Fruit fly (Drosophila melanogaster) whole organism, embryonic: Measurements from ENCODE around the gene SsRbeta.

Experiments
- Abd-B ChIP-seq: fragments of 200-800 bp; sonication (Bioruptor generic); optimal IDR thresholded peaks from 2 replicates; lab custom pipeline; 2018; ENCODE audit warnings: missing biosample characterization, mild to moderate bottlenecking, missing genetic modification characterization, moderate library complexity
- B-H1 ChIP-seq: fragments of 200-800 bp; sonication (Bioruptor generic); IDR thresholded peaks from 3 replicates; pipeline ENCODE4 v1.3.6; 2022; ENCODE audit warnings: missing biosample characterization, missing genetic modification characterization
- CG10274 ChIP-seq: fragments of 200-800 bp; sonication (Bioruptor generic); optimal IDR thresholded peaks from 3 replicates; lab custom pipeline; 2017; ENCODE audit warnings: missing biosample characterization, mild to moderate bottlenecking, missing genetic modification characterization
- CG11085 ChIP-seq: fragments of 200-800 bp; sonication (Bioruptor generic); IDR thresholded peaks from 2 replicates; pipeline ENCODE4 v1.3.6; 2022; ENCODE audit warnings: missing biosample characterization, missing genetic modification characterization
- CG11398 ChIP-seq: fragments of 200-800 bp; sonication (Bioruptor generic); optimal IDR thresholded peaks from 2 replicates; lab custom pipeline; 2016; ENCODE audit warnings: missing biosample characterization, missing genetic modification characterization
- CG13775 ChIP-seq: fragments of 200-800 bp; sonication (Bioruptor generic); optimal IDR thresholded peaks from 3 replicates; lab custom pipeline; 2017; ENCODE audit warnings: missing biosample characterization, mild to moderate bottlenecking, missing genetic modification characterization
- CG1647 ChIP-seq: fragments of 200-800 bp; sonication (Bioruptor generic); optimal IDR thresholded peaks from 3 replicates; lab custom pipeline; 2016; ENCODE audit warnings: missing biosample characterization, missing genetic modification characterization
- CG16863 ChIP-seq: fragments of 200-800 bp; sonication (Bioruptor generic); optimal IDR thresholded peaks from 3 replicates; lab custom pipeline; 2016; ENCODE audit warnings: missing biosample characterization, missing genetic modification characterization
- CG17612 ChIP-seq: fragments of 200-800 bp; sonication (Bioruptor generic); IDR thresholded peaks from 2 replicates; pipeline ENCODE4 v1.3.6; 2022; ENCODE audit warnings: missing biosample characterization, missing genetic modification characterization
- CG18262 ChIP-seq: fragments of 200-800 bp; optimal IDR thresholded peaks from 3 replicates; lab custom pipeline; 2019; ENCODE audit warnings: missing biosample characterization, mild to moderate bottlenecking, missing genetic modification characterization, moderate library complexity
- CG18619 ChIP-seq: fragments of 200-800 bp; sonication (Bioruptor generic); optimal IDR thresholded peaks from 3 replicates; lab custom pipeline; 2017; ENCODE audit warnings: missing biosample characterization, mild to moderate bottlenecking, missing genetic modification characterization
- CG18764 ChIP-seq: fragments of 200-800 bp; sonication (Bioruptor generic); optimal IDR thresholded peaks from 3 replicates; lab custom pipeline; 2016; ENCODE audit warnings: missing biosample characterization, missing genetic modification characterization
- CG2875 ChIP-seq: fragments of 200-800 bp; sonication (Bioruptor generic); optimal IDR thresholded peaks from 2 replicates; lab custom pipeline; 2017; ENCODE audit warnings: missing biosample characterization, mild to moderate bottlenecking, missing genetic modification characterization, missing genetic modification reagents
- CG3838 ChIP-seq: fragments of 200-800 bp; sonication (Bioruptor generic); optimal IDR thresholded peaks from 3 replicates; lab custom pipeline; 2016; ENCODE audit warnings: missing biosample characterization, missing genetic modification characterization
- CG4707 ChIP-seq: fragments of 200-800 bp; sonication (Bioruptor generic); optimal IDR thresholded peaks from 2 replicates; lab custom pipeline; 2018; ENCODE audit warnings: missing biosample characterization, mild to moderate bottlenecking, missing genetic modification characterization, moderate library complexity
- CG6654 ChIP-seq: fragments of 200-800 bp; sonication (Bioruptor generic); optimal IDR thresholded peaks from 2 replicates; lab custom pipeline; 2017; ENCODE audit warnings: missing biosample characterization, mild to moderate bottlenecking, missing genetic modification characterization
- CG7963 ChIP-seq: fragments of 200-800 bp; sonication (Bioruptor generic); IDR thresholded peaks from 3 replicates; pipeline ENCODE4 v1.3.6; 2022; ENCODE audit warnings: missing biosample characterization, missing genetic modification characterization; ENCODE audit not compliant: partially characterized antibody
- CG8924 ChIP-seq: fragments of 200-800 bp; optimal IDR thresholded peaks from 3 replicates; lab custom pipeline; 2019; ENCODE audit warnings: missing biosample characterization, mild to moderate bottlenecking, missing genetic modification characterization, moderate library complexity
- Dll ChIP-seq: fragments of 200-800 bp; sonication (Bioruptor generic); IDR thresholded peaks from 4 replicates; pipeline ENCODE4 v1.3.6; 2022; ENCODE audit warnings: missing biosample characterization, missing genetic modification characterization; ENCODE audit not compliant: partially characterized antibody
- Elba2 ChIP-seq: fragments of 200-800 bp; sonication (Bioruptor generic); optimal IDR thresholded peaks from 3 replicates; lab custom pipeline; 2016; ENCODE audit warnings: missing biosample characterization, missing genetic modification characterization
- Hmr ChIP-seq: fragments of 200-800 bp; sonication (Bioruptor generic); optimal IDR thresholded peaks from 3 replicates; lab custom pipeline; 2017; ENCODE audit warnings: mild to moderate bottlenecking, missing biosample characterization, missing genetic modification reagents, missing genetic modification characterization
- Hr39 ChIP-seq: fragments of >200 bp; optimal IDR thresholded peaks from 2 replicates; lab custom pipeline; 2017
- Mrtf ChIP-seq: fragments of 200-800 bp; sonication (Bioruptor generic); IDR thresholded peaks from 3 replicates; pipeline ENCODE4 v1.3.6; 2022; ENCODE audit warnings: missing biosample characterization, missing genetic modification characterization
- Myb ChIP-seq: fragments of 200-800 bp; sonication (Bioruptor generic); optimal IDR thresholded peaks from 2 replicates; lab custom pipeline; 2016; ENCODE audit warnings: missing biosample characterization, missing genetic modification characterization
- PHDP ChIP-seq: fragments of 200-800 bp; sonication (Bioruptor generic); optimal IDR thresholded peaks from 3 replicates; lab custom pipeline; 2018; ENCODE audit warnings: missing biosample characterization, mild to moderate bottlenecking, missing genetic modification characterization, moderate library complexity
- Stat92E ChIP-seq, 3 experiments: fragments of >200 bp in 2 of 3; fragments of 200-800 bp in 1 of 3; sonication (Bioruptor generic) in 1 of 3; optimal IDR thresholded peaks; 2 replicates each; lab custom pipeline; 2017 to 2019; ENCODE audit warnings: missing biosample characterization in 3 of 3, missing genetic modification characterization in 3 of 3, mild to moderate bottlenecking in 1 of 3, moderate library complexity in 1 of 3
- ap ChIP-seq: fragments of 200-800 bp; sonication (Bioruptor generic); IDR thresholded peaks from 2 replicates; pipeline ENCODE4 v1.3.6; 2022; ENCODE audit warnings: missing biosample characterization, missing genetic modification characterization
- bab2 ChIP-seq: fragments of 200-800 bp; sonication (Bioruptor generic); optimal IDR thresholded peaks from 2 replicates; lab custom pipeline; 2016; ENCODE audit warnings: missing biosample characterization, missing genetic modification characterization
- bcd ChIP-seq: fragments of 200-800 bp; sonication (Bioruptor generic); optimal IDR thresholded peaks from 2 replicates; lab custom pipeline; 2017; ENCODE audit warnings: missing biosample characterization, mild to moderate bottlenecking, missing genetic modification characterization
- cad ChIP-seq: fragments of >200 bp; optimal IDR thresholded peaks from 2 replicates; lab custom pipeline; 2017; ENCODE audit warnings: missing biosample characterization, missing genetic modification characterization
- dati ChIP-seq: fragments of 200-800 bp; sonication (Bioruptor generic); IDR thresholded peaks from 2 replicates; pipeline ENCODE4 v1.3.6; 2022; ENCODE audit warnings: missing biosample characterization, missing genetic modification characterization
- disco-r ChIP-seq: fragments of 200-800 bp; sonication (Bioruptor generic); optimal IDR thresholded peaks from 2 replicates; lab custom pipeline; 2016; ENCODE audit warnings: missing biosample characterization, missing genetic modification characterization
- jigr1 ChIP-seq: fragments of 200-800 bp; sonication (Bioruptor generic); IDR thresholded peaks from 3 replicates; pipeline ENCODE4 v1.3.6; 2022; ENCODE audit warnings: missing biosample characterization, missing genetic modification characterization
- lmd ChIP-seq: fragments of 200-800 bp; sonication (Bioruptor generic); IDR thresholded peaks from 2 replicates; pipeline ENCODE4 v1.3.6; 2022; ENCODE audit warnings: missing biosample characterization, missing genetic modification characterization
- luna ChIP-seq: fragments of 200-800 bp; sonication (Bioruptor generic); optimal IDR thresholded peaks from 2 replicates; lab custom pipeline; 2016; ENCODE audit warnings: missing biosample characterization, missing genetic modification characterization
- mld ChIP-seq: fragments of 200-800 bp; sonication (Bioruptor generic); IDR thresholded peaks from 3 replicates; pipeline ENCODE4 v1.3.6; 2022; ENCODE audit warnings: missing biosample characterization, missing genetic modification characterization; ENCODE audit not compliant: partially characterized antibody
- nau ChIP-seq: fragments of 200-800 bp; sonication (Bioruptor generic); optimal IDR thresholded peaks from 3 replicates; lab custom pipeline; 2017; ENCODE audit warnings: missing biosample characterization, mild to moderate bottlenecking, missing genetic modification characterization, missing genetic modification reagents
- odd ChIP-seq: fragments of 200-800 bp; sonication (Bioruptor generic); optimal IDR thresholded peaks from 2 replicates; lab custom pipeline; 2017; ENCODE audit warnings: missing biosample characterization, mild to moderate bottlenecking, missing genetic modification characterization
- pho ChIP-seq: fragments of 200-800 bp; sonication (Bioruptor generic); optimal IDR thresholded peaks from 2 replicates; lab custom pipeline; 2016; ENCODE audit warnings: missing biosample characterization, missing genetic modification characterization
- pnt ChIP-seq: fragments of 200-800 bp; sonication (Bioruptor generic); optimal IDR thresholded peaks from 3 replicates; lab custom pipeline; 2016; ENCODE audit warnings: missing biosample characterization, missing genetic modification characterization
- prd ChIP-seq, 3 experiments: fragments of >200 bp in 2 of 3; fragments of 200-800 bp in 1 of 3; sonication (Bioruptor generic) in 1 of 3; optimal IDR thresholded peaks in 2 of 3; IDR thresholded peaks in 1 of 3; 2 replicates in 2 of 3; 3 replicates in 1 of 3; pipeline versions ENCODE4 v1.3.6 to Lab custom; 2017 to 2022; ENCODE audit warnings: missing biosample characterization in 1 of 3, missing genetic modification characterization in 1 of 3
- pzg ChIP-seq: fragments of 200-800 bp; sonication (Bioruptor generic); optimal IDR thresholded peaks from 3 replicates; lab custom pipeline; 2018; ENCODE audit warnings: missing biosample characterization, mild to moderate bottlenecking, missing genetic modification characterization, moderate library complexity
- rib ChIP-seq: fragments of 200-800 bp; sonication (Bioruptor generic); IDR thresholded peaks from 2 replicates; pipeline ENCODE4 v1.3.6; 2022; ENCODE audit warnings: missing biosample characterization, missing genetic modification characterization
- run ChIP-seq: fragments of 200-800 bp; sonication (Bioruptor generic); optimal IDR thresholded peaks from 3 replicates; lab custom pipeline; 2018; ENCODE audit warnings: missing biosample characterization, mild to moderate bottlenecking, missing genetic modification characterization
- shn ChIP-seq: fragments of 200-800 bp; sonication (Bioruptor generic); optimal IDR thresholded peaks from 3 replicates; lab custom pipeline; 2016; ENCODE audit warnings: missing biosample characterization, missing genetic modification characterization
- slp2 ChIP-seq: fragments of 200-800 bp; sonication (Bioruptor generic); optimal IDR thresholded peaks from 2 replicates; lab custom pipeline; 2016; ENCODE audit warnings: missing biosample characterization, missing genetic modification characterization
- sr ChIP-seq: fragments of 200-800 bp; sonication (Bioruptor generic); IDR thresholded peaks from 3 replicates; pipeline ENCODE4 v1.3.6; 2022; ENCODE audit warnings: missing biosample characterization, missing genetic modification characterization
- tap ChIP-seq: fragments of 200-800 bp; optimal IDR thresholded peaks from 3 replicates; lab custom pipeline; 2019; ENCODE audit warnings: missing biosample characterization, mild to moderate bottlenecking, missing genetic modification characterization, moderate library complexity
- tll ChIP-seq, 2 experiments: fragments of 200-800 bp in 1 of 2; fragments of >200 bp in 1 of 2; sonication (Bioruptor generic) in 1 of 2; optimal IDR thresholded peaks; 2 replicates each; lab custom pipeline; 2017 to 2019; ENCODE audit warnings: missing biosample characterization in 2 of 2, missing genetic modification characterization in 2 of 2, mild to moderate bottlenecking in 1 of 2, moderate library complexity in 1 of 2
- trem ChIP-seq: fragments of 200-800 bp; optimal IDR thresholded peaks from 3 replicates; lab custom pipeline; 2019; ENCODE audit warnings: missing biosample characterization, mild to moderate bottlenecking, missing genetic modification characterization, moderate library complexity
- ttk ChIP-seq: fragments of 200-800 bp; sonication (Bioruptor generic); IDR thresholded peaks from 2 replicates; pipeline ENCODE4 v2.1.2; 2022; ENCODE audit warnings: missing biosample characterization, missing genetic modification characterization
- yki ChIP-seq: fragments of >200 bp; optimal IDR thresholded peaks from 3 replicates; lab custom pipeline; 2018

SsRbeta gene

DNA sequence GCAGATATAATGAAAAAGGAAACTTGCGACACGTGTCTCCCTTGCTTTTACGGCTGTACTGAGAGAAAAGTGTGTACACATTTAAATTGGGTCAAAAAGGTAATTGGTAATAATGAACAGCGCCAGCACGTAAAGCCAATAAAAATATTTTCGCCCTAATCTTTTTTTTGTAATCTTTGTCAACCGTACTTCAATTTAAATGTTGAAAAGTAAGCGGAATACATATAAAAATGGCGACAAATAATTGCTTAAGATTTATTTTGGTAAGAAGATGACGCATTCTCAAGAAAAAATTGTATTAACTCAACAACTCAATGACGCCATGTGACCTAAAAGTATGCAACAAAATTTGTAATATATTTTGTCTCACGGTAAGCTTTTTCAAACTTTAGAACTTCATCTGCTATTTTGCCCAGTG, 18.4 kb downstream of the SsRbeta start (continued):
- TF ChIP-seq prd (optimal IDR thresholded peaks at IDR 0.05; lab: Kevin White, UChicago): no peak
- TF ChIP-seq prd (GFP tag; IDR thresholded peaks at IDR 0.05; lab: Robert Waterston, UW): no peak
- peak; percentile 27 for TF ChIP-seq CG8924
- no peak for TF ChIP-seq bab2 (GFP tag; lab: Kevin White, UChicago)
- peak; percentile 59 for TF ChIP-seq Hmr (GFP tag; lab: Kevin White, UChicago)
- no peak for TF ChIP-seq cad
- TF ChIP-seq pzg (GFP tag; lab: Kevin White, UChicago): no peak
- TF ChIP-seq CG7963 (GFP tag; lab: Robert Waterston, UW): no peak
- no peak for TF ChIP-seq CG3838 (GFP tag; lab: Kevin White, UChicago)
- TF ChIP-seq disco-r: no peak
- TF ChIP-seq mld (GFP tag; lab: Robert Waterston, UW): no peak
- TF ChIP-seq CG18764 (GFP tag; lab: Kevin White, UChicago): no peak
- peak; percentile 13 for TF ChIP-seq bcd (GFP tag; lab: Kevin White, UChicago)
- no peak for TF ChIP-seq Stat92E (GFP tag; optimal IDR thresholded peaks at IDR 0.05; lab: Kevin White, UChicago)
- no peak for TF ChIP-seq CG1647
- peak; percentile 6 for TF ChIP-seq Myb (GFP tag; lab: Kevin White, UChicago)
- no peak for TF ChIP-seq B-H1
- no peak for TF ChIP-seq tll (GFP tag; optimal IDR thresholded peaks at IDR 0.05; lab: Kevin White, UChicago)
- TF ChIP-seq lmd (GFP tag; lab: Robert Waterston, UW): no peak
- TF ChIP-seq trem (tag; lab: Kevin White, UChicago): no peak
- TF ChIP-seq CG13775 (GFP tag; lab: Kevin White, UChicago): no peak
- TF ChIP-seq run (tag; lab: Kevin White, UChicago): no peak
- TF ChIP-seq Hr39 (lab: Kevin White, UChicago): no peak
- TF ChIP-seq CG18619: peak; percentile 34
- no peak for TF ChIP-seq odd (GFP tag; lab: Kevin White, UChicago)
- no peak for TF ChIP-seq luna (GFP tag; lab: Kevin White, UChicago)
- no peak for TF ChIP-seq CG4707 (GFP tag; lab: Kevin White, UChicago)
- no peak for TF ChIP-seq shn (GFP tag; lab: Kevin White, UChicago)
- TF ChIP-seq tap (tag; lab: Kevin White, UChicago): no peak
- no peak for TF ChIP-seq yki (lab: Kevin White, UChicago)
- TF ChIP-seq dati: no peak
- TF ChIP-seq Elba2 (GFP tag; lab: Kevin White, UChicago): no peak
- TF ChIP-seq CG10274 (GFP tag; lab: Kevin White, UChicago): peak; percentile 1
- TF ChIP-seq pho (GFP tag; lab: Kevin White, UChicago): peak; percentile 45
- TF ChIP-seq slp2 (GFP tag; lab: Kevin White, UChicago): no peak
- no peak for TF ChIP-seq Dll
- TF ChIP-seq Abd-B (GFP tag; lab: Kevin White, UChicago): peak; percentile 15
- no peak for TF ChIP-seq CG11398 (GFP tag; lab: Kevin White, UChicago)
- peak; percentile 20 for TF ChIP-seq nau (GFP tag; lab: Kevin White, UChicago)
- peak; percentile 8 for TF ChIP-seq pnt (GFP tag; lab: Kevin White, UChicago)
- no peak for TF ChIP-seq ap (GFP tag; lab: Robert Waterston, UW)
- TF ChIP-seq CG6654 (GFP tag; lab: Kevin White, UChicago): no peak
- TF ChIP-seq Mrtf (GFP tag; lab: Robert Waterston, UW): no peak
- TF ChIP-seq CG2875 (GFP tag; lab: Kevin White, UChicago): no peak
- TF ChIP-seq CG16863: no peak
- no peak for TF ChIP-seq CG11085 (GFP tag; lab: Robert Waterston, UW)
- peak; percentile 4 for TF ChIP-seq PHDP (tag; lab: Kevin White, UChicago)
- no peak for TF ChIP-seq ttk (GFP tag; lab: Robert Waterston, UW)
- TF ChIP-seq jigr1 (GFP tag; lab: Robert Waterston, UW): no peak
- no peak for TF ChIP-seq sr (GFP tag; lab: Robert Waterston, UW)
- TF ChIP-seq CG18262 (tag; lab: Kevin White, UChicago): peak; percentile 20
- TF ChIP-seq rib: no peak
- no peak for TF ChIP-seq CG17612
